Fruit fly (Drosophila melanogaster): ENCODE measurements around the gene CG31780.
A peak's percentile ranks its signal among the peaks of the same experiment; 100 is the strongest.

CG31780 gene

dm6 chr2L:15735918-15736317, 40.1 kb downstream of the CG31780 start (continued):
- TF ChIP-seq eyg (GFP tag; optimal IDR thresholded peaks at IDR 0.05) (no peak), pho (GFP tag; optimal IDR thresholded peaks at IDR 0.05) (no peak), CG15514 (GFP tag; optimal IDR thresholded peaks at IDR 0.05) (peak; percentile 31), emc (GFP tag; optimal IDR thresholded peaks at IDR 0.05) (no peak), CG8765 (GFP tag; IDR thresholded peaks at IDR 0.05) (no peak), HLH3B (GFP tag; IDR thresholded peaks at IDR 0.05) (no peak), CG7357 (GFP tag; IDR thresholded peaks at IDR 0.05) (no peak)

- TF ChIP-seq twi (tag; optimal IDR thresholded peaks at IDR 0.05), result peak; percentile 91
- TF ChIP-seq Ets65A (GFP tag), result peak; percentile 16
- peak in 1 of 2 experiments; percentile 66 for TF ChIP-seq tll (GFP tag; optimal IDR thresholded peaks at IDR 0.05)
- TF ChIP-seq lab (GFP tag; optimal IDR thresholded peaks at IDR 0.05), result no peak
These were observed 45.1 kb downstream of the CG31780 start for dm6 chr2L:15740918-15741317.

dm6 chr2L:15741418-15741817, 45.6 kb downstream of the CG31780 start:
- TF ChIP-seq zfh1 (GFP tag; IDR thresholded peaks at IDR 0.05), result peak; percentile 48; the same call in 2 of the 3 replicates
- peak; percentile 53 for TF ChIP-seq CG6689 (GFP tag; IDR thresholded peaks at IDR 0.05)
- TF ChIP-seq Neu2 (GFP tag; optimal IDR thresholded peaks at IDR 0.05; ENCODE audit: borderline replicate concordance), result no peak
- TF ChIP-seq Doc2 (GFP tag; IDR thresholded peaks at IDR 0.05), result no peak
- TF ChIP-seq CG14710 (tag; optimal IDR thresholded peaks at IDR 0.05), result peak; percentile 20
- no peak for TF ChIP-seq CG11085 (GFP tag; IDR thresholded peaks at IDR 0.05)
- TF ChIP-seq zf30C (GFP tag; optimal IDR thresholded peaks at IDR 0.05), result peak; percentile 71
- no peak for TF ChIP-seq CG6854 (GFP tag; optimal IDR thresholded peaks at IDR 0.05)
- peak; percentile 33 for TF ChIP-seq CG18262 (tag; optimal IDR thresholded peaks at IDR 0.05)
- no peak for TF ChIP-seq Stat92E (GFP tag; optimal IDR thresholded peaks at IDR 0.05)
- TF ChIP-seq pita (GFP tag; optimal IDR thresholded peaks at IDR 0.05), result no peak
- TF ChIP-seq ara (GFP tag; IDR thresholded peaks at IDR 0.05), result peak; percentile 49
- TF ChIP-seq CG9727 (GFP tag; optimal IDR thresholded peaks at IDR 0.05), result peak; percentile 44
- TF ChIP-seq pum (GFP tag; optimal IDR thresholded peaks at IDR 0.05), result peak; percentile 26
- peak; percentile 64 for TF ChIP-seq Xrp1 (GFP tag; IDR thresholded peaks at IDR 0.05)
- peak; percentile 31 for TF ChIP-seq CG2712 (tag; optimal IDR thresholded peaks at IDR 0.05)
- TF ChIP-seq al (GFP tag; IDR thresholded peaks at IDR 0.05), result no peak
- no peak for TF ChIP-seq az2 (GFP tag; optimal IDR thresholded peaks at IDR 0.05)
- TF ChIP-seq CG17829 (tag; optimal IDR thresholded peaks at IDR 0.05), result peak; percentile 10
- TF ChIP-seq dmrt11E (tag; optimal IDR thresholded peaks at IDR 0.05), result peak; percentile 72
- no peak for TF ChIP-seq vfl (GFP tag; optimal IDR thresholded peaks at IDR 0.05)
- TF ChIP-seq slbo (GFP tag; IDR thresholded peaks at IDR 0.05), result no peak
- TF ChIP-seq onecut (GFP tag; IDR thresholded peaks at IDR 0.05), result no peak
- TF ChIP-seq CG3407 (GFP tag; optimal IDR thresholded peaks at IDR 0.05), result no peak
- TF ChIP-seq nmo (GFP tag; optimal IDR thresholded peaks at IDR 0.05), result peak; percentile 6
- TF ChIP-seq CG11247 (GFP tag; IDR thresholded peaks at IDR 0.05), result no peak
- peak; percentile 34 for TF ChIP-seq CG10979 (tag; optimal IDR thresholded peaks at IDR 0.05)
- TF ChIP-seq HmgD (GFP tag; optimal IDR thresholded peaks at IDR 0.05), result no peak
- no peak for TF ChIP-seq CG10462 (GFP tag; optimal IDR thresholded peaks at IDR 0.05)
- no peak for TF ChIP-seq prd (optimal IDR thresholded peaks at IDR 0.05)
- peak; percentile 70; the same call in 2 of the 3 replicates for TF ChIP-seq prd (GFP tag; IDR thresholded peaks at IDR 0.05)
- TF ChIP-seq CG2129 (GFP tag; IDR thresholded peaks at IDR 0.05; ENCODE audit: partially characterized antibody), result no peak
- peak; percentile 48; the same call in 1 of the 2 replicates for TF ChIP-seq CG10959 (GFP tag; IDR thresholded peaks at IDR 0.05)
- TF ChIP-seq bcd (GFP tag; optimal IDR thresholded peaks at IDR 0.05), result no peak
- TF ChIP-seq lola (GFP tag; optimal IDR thresholded peaks at IDR 0.05), result peak in 1 of 3 experiments; percentile 3
- no peak for TF ChIP-seq CG15269 (tag; optimal IDR thresholded peaks at IDR 0.05)
- no peak for TF ChIP-seq CG2678 (tag; optimal IDR thresholded peaks at IDR 0.05)
- TF ChIP-seq sens (GFP tag), result peak; percentile 94
